Worm (Caenorhabditis elegans): Measurements from ENCODE around the gene clh-6.

Gene clh-6

ce11 chrV:12040823-12041606 lies 22.2 kb downstream of the clh-6 start, which contains the start of the genes kup-1 and F10C2.4:
TSS of gene kup-1 (minus strand) at chrV:12040873.
TSS of gene F10C2.4 (plus strand) at chrV:12041556.
- TF ChIP-seq sma-9 (GFP tag; optimal IDR thresholded peaks at IDR 0.05) (no peak), sma-9 (tag; optimal IDR thresholded peaks at IDR 0.05) (no peak), lin-13 (GFP tag; optimal IDR thresholded peaks at IDR 0.05) (peak; percentile 45), F13H6.1 (tag; optimal IDR thresholded peaks at IDR 0.05) (no peak), nhr-11 (tag; optimal IDR thresholded peaks at IDR 0.05) (no peak), nhr-237 (tag; optimal IDR thresholded peaks at IDR 0.05) (no peak), lsy-2 (tag; optimal IDR thresholded peaks at IDR 0.05) (no peak), ztf-1 (GFP tag; conservative IDR thresholded peaks at IDR 0.05) (no peak), ZK546.5 (tag; optimal IDR thresholded peaks at IDR 0.05) (no peak), nhr-12 (tag; optimal IDR thresholded peaks at IDR 0.05) (no peak), peb-1 (tag; optimal IDR thresholded peaks at IDR 0.05) (no peak), elt-1 (tag; optimal IDR thresholded peaks at IDR 0.05) (no peak), nhr-129 (tag; optimal IDR thresholded peaks at IDR 0.05) (peak; percentile 48), Y55F3AM.14 (GFP tag; optimal IDR thresholded peaks at IDR 0.05) (no peak), ztf-4 (tag; optimal IDR thresholded peaks at IDR 0.05) (no peak), nhr-77 (tag; optimal IDR thresholded peaks at IDR 0.05) (no peak), ceh-82 (tag; optimal IDR thresholded peaks at IDR 0.05) (no peak), mdl-1 (tag; optimal IDR thresholded peaks at IDR 0.05) (no peak), ztf-11 (tag; optimal IDR thresholded peaks at IDR 0.05) (no peak), ceh-16 (tag; optimal IDR thresholded peaks at IDR 0.05) (no peak), nhr-6 (tag; optimal IDR thresholded peaks at IDR 0.05) (no peak), snpc-4 (tag; optimal IDR thresholded peaks at IDR 0.05) (no peak), nhr-25 (tag; optimal IDR thresholded peaks at IDR 0.05) (no peak), lin-11 (tag; optimal IDR thresholded peaks at IDR 0.05) (no peak), gmeb-1 (tag; optimal IDR thresholded peaks at IDR 0.05) (peak; percentile 90), sma-3 (GFP tag; optimal IDR thresholded peaks at IDR 0.05) (peak; percentile 66), nhr-21 (tag; optimal IDR thresholded peaks at IDR 0.05) (no peak), sem-4 (tag; optimal IDR thresholded peaks at IDR 0.05) (no peak), zag-1 (tag; optimal IDR thresholded peaks at IDR 0.05) (no peak), R02D3.7 (tag; optimal IDR thresholded peaks at IDR 0.05) (no peak), unc-62 (GFP tag; optimal IDR thresholded peaks at IDR 0.05) (no peak), unc-55 (GFP tag; optimal IDR thresholded peaks at IDR 0.05) (peak; percentile 79), unc-39 (tag; optimal IDR thresholded peaks at IDR 0.05) (no peak), ama-1 (optimal IDR thresholded peaks at IDR 0.05) (no peak), mab-5 (tag; optimal IDR thresholded peaks at IDR 0.05) (no peak), nhr-23 (tag; optimal IDR thresholded peaks at IDR 0.05) (no peak), lin-39 (tag; optimal IDR thresholded peaks at IDR 0.05) (no peak), mbf-1 (tag; optimal IDR thresholded peaks at IDR 0.05) (no peak), nhr-10 (tag; optimal IDR thresholded peaks at IDR 0.05) (no peak), blmp-1 (tag; optimal IDR thresholded peaks at IDR 0.05; ENCODE audit: insufficient read depth) (no peak), crh-2 (tag; optimal IDR thresholded peaks at IDR 0.05) (peak; percentile 41), skn-1 (tag; optimal IDR thresholded peaks at IDR 0.05) (no peak), C34F6.9 (tag; optimal IDR thresholded peaks at IDR 0.05) (peak; percentile 67)

- TF ChIP-seq nhr-25 (tag; optimal IDR thresholded peaks at IDR 0.05) (peak; percentile 24), ceh-16 (tag; optimal IDR thresholded peaks at IDR 0.05) (no peak)
Measured at ce11 chrV:12039755-12040154, 23.4 kb downstream of the clh-6 start.

- TF ChIP-seq crh-2 (tag; optimal IDR thresholded peaks at IDR 0.05) (no peak), unc-39 (tag; optimal IDR thresholded peaks at IDR 0.05) (no peak), ama-1 (optimal IDR thresholded peaks at IDR 0.05) (peak; percentile 65), lin-11 (tag; optimal IDR thresholded peaks at IDR 0.05) (peak; percentile 32), C34F6.9 (tag; optimal IDR thresholded peaks at IDR 0.05) (peak; percentile 33), unc-55 (GFP tag; optimal IDR thresholded peaks at IDR 0.05) (peak; percentile 12), F13H6.1 (tag; optimal IDR thresholded peaks at IDR 0.05) (peak; percentile 7), nhr-129 (tag; optimal IDR thresholded peaks at IDR 0.05) (peak; percentile 29)
Measured at ce11 chrV:12038783-12039182, 24.4 kb downstream of the clh-6 start.
